Fruit fly (Drosophila melanogaster) whole organism, embryonic: ENCODE measurements around the gene Spn38F.
A peak's percentile ranks its signal among the peaks of the same experiment; 100 is the strongest.

ENCODE experiments used
- Adf1 ChIP-seq: fragments of 200-800 bp; sonication (Bioruptor generic); IDR thresholded peaks from 2 replicates; pipeline ENCODE4 v1.3.6; 2022; ENCODE audit warnings: missing biosample characterization, missing genetic modification characterization
- Asciz ChIP-seq: fragments of 200-800 bp; sonication (Bioruptor generic); optimal IDR thresholded peaks from 2 replicates; lab custom pipeline; 2017; ENCODE audit warnings: missing biosample characterization, mild to moderate bottlenecking, missing genetic modification characterization, missing genetic modification reagents
- B-H1 ChIP-seq: fragments of 200-800 bp; sonication (Bioruptor generic); IDR thresholded peaks from 3 replicates; pipeline ENCODE4 v1.3.6; 2022; ENCODE audit warnings: missing biosample characterization, missing genetic modification characterization
- CG10267 ChIP-seq: fragments of 200-800 bp; sonication (Bioruptor generic); optimal IDR thresholded peaks from 2 replicates; lab custom pipeline; 2018; ENCODE audit warnings: missing biosample characterization, mild to moderate bottlenecking, missing genetic modification characterization, moderate library complexity
- CG10321 ChIP-seq: fragments of 200-800 bp; sonication (Bioruptor generic); IDR thresholded peaks from 2 replicates; pipeline ENCODE4 v1.3.6; 2022; ENCODE audit warnings: missing biosample characterization, missing genetic modification characterization
- CG10543 ChIP-seq: fragments of 200-800 bp; sonication (Bioruptor generic); optimal IDR thresholded peaks from 3 replicates; lab custom pipeline; 2017; ENCODE audit warnings: missing biosample characterization, mild to moderate bottlenecking, missing genetic modification characterization, moderate library complexity
- CG12659 ChIP-seq: fragments of 200-800 bp; sonication (Bioruptor generic); optimal IDR thresholded peaks from 3 replicates; lab custom pipeline; 2017; ENCODE audit warnings: mild to moderate bottlenecking, missing biosample characterization, missing genetic modification reagents, missing genetic modification characterization
- CG13624 ChIP-seq: fragments of 200-800 bp; sonication (Bioruptor generic); optimal IDR thresholded peaks from 2 replicates; lab custom pipeline; 2016; ENCODE audit warnings: missing biosample characterization, missing genetic modification characterization
- CG14965 ChIP-seq: fragments of 200-800 bp; sonication (Bioruptor generic); optimal IDR thresholded peaks from 2 replicates; lab custom pipeline; 2016; ENCODE audit warnings: missing biosample characterization, missing genetic modification characterization, borderline replicate concordance
- CG17361 ChIP-seq: fragments of 200-800 bp; sonication (Bioruptor generic); IDR thresholded peaks from 3 replicates; pipeline ENCODE4 v1.3.6; 2022; ENCODE audit warnings: missing biosample characterization, missing genetic modification characterization
- CG17802 ChIP-seq: fragments of 200-800 bp; sonication (Bioruptor generic); optimal IDR thresholded peaks from 2 replicates; lab custom pipeline; 2018; ENCODE audit warnings: missing biosample characterization, mild to moderate bottlenecking, missing genetic modification characterization, moderate library complexity
- CG31388 ChIP-seq: fragments of 200-800 bp; sonication (Bioruptor generic); optimal IDR thresholded peaks from 2 replicates; lab custom pipeline; 2016; ENCODE audit warnings: missing biosample characterization, missing genetic modification characterization
- CG31441 ChIP-seq: fragments of 200-800 bp; sonication (Bioruptor generic); IDR thresholded peaks from 2 replicates; pipeline ENCODE4 v1.3.6; 2022; ENCODE audit warnings: missing biosample characterization, missing genetic modification characterization
- CG3726 ChIP-seq: fragments of 200-800 bp; sonication (Bioruptor generic); IDR thresholded peaks from 3 replicates; pipeline ENCODE4, ENCODE4 v1.3.6; 2022; ENCODE audit warnings: missing biosample characterization, missing genetic modification characterization
- CG3838 ChIP-seq: fragments of 200-800 bp; sonication (Bioruptor generic); optimal IDR thresholded peaks from 3 replicates; lab custom pipeline; 2016; ENCODE audit warnings: missing biosample characterization, missing genetic modification characterization
- CG3847 ChIP-seq: fragments of 200-800 bp; sonication (Bioruptor generic); IDR thresholded peaks from 2 replicates; pipeline ENCODE4 v1.3.6; 2022; ENCODE audit warnings: missing biosample characterization, missing genetic modification characterization
- CG6689 ChIP-seq: fragments of 200-800 bp; sonication (Bioruptor generic); IDR thresholded peaks from 2 replicates; pipeline ENCODE4 v1.3.6; 2022; ENCODE audit warnings: missing biosample characterization, missing genetic modification characterization
- CG7987 ChIP-seq: fragments of 200-800 bp; sonication (Bioruptor generic); optimal IDR thresholded peaks from 2 replicates; lab custom pipeline; 2018; ENCODE audit warnings: missing biosample characterization, mild to moderate bottlenecking, missing genetic modification characterization, moderate library complexity
- CG8924 ChIP-seq: fragments of 200-800 bp; optimal IDR thresholded peaks from 3 replicates; lab custom pipeline; 2019; ENCODE audit warnings: missing biosample characterization, mild to moderate bottlenecking, missing genetic modification characterization, moderate library complexity
- D ChIP-seq, 2 experiments: fragments of 200-800 bp in 1 of 2; fragments of >200 bp in 1 of 2; sonication (Bioruptor generic) in 1 of 2; optimal IDR thresholded peaks; 2 replicates in 1 of 2; 3 replicates in 1 of 2; lab custom pipeline; 2017; ENCODE audit warnings: mild to moderate bottlenecking in 1 of 2, missing biosample characterization in 1 of 2, missing genetic modification characterization in 1 of 2, missing genetic modification reagents in 1 of 2
- Dp ChIP-seq: fragments of 200-800 bp; sonication (Bioruptor generic); optimal IDR thresholded peaks from 2 replicates; lab custom pipeline; 2018; ENCODE audit warnings: missing biosample characterization, mild to moderate bottlenecking, missing genetic modification characterization, moderate library complexity
- ERR ChIP-seq: fragments of 200-800 bp; sonication (Bioruptor generic); optimal IDR thresholded peaks from 2 replicates; lab custom pipeline; 2016; ENCODE audit warnings: missing biosample characterization, missing genetic modification characterization
- HLHmδ ChIP-seq: fragments of 200-800 bp; sonication (Bioruptor generic); optimal IDR thresholded peaks from 2 replicates; lab custom pipeline; 2018; ENCODE audit warnings: missing biosample characterization, mild to moderate bottlenecking, missing genetic modification characterization, moderate library complexity
- Hey ChIP-seq: fragments of 200-800 bp; sonication (Bioruptor generic); optimal IDR thresholded peaks from 3 replicates; lab custom pipeline; 2018; ENCODE audit warnings: missing biosample characterization, mild to moderate bottlenecking, missing genetic modification characterization
- Mad ChIP-seq: fragments of 200-800 bp; sonication (Bioruptor generic); optimal IDR thresholded peaks from 2 replicates; lab custom pipeline; 2016; ENCODE audit warnings: missing biosample characterization, missing genetic modification characterization
- Nf-YA ChIP-seq: fragments of 200-800 bp; sonication (Bioruptor generic); IDR thresholded peaks from 2 replicates; pipeline ENCODE4 v1.3.6; 2022; ENCODE audit warnings: missing biosample characterization, missing genetic modification characterization
- Nf-YC ChIP-seq: fragments of 200-800 bp; optimal IDR thresholded peaks from 3 replicates; lab custom pipeline; 2019; ENCODE audit warnings: missing biosample characterization, mild to moderate bottlenecking, missing genetic modification characterization, moderate library complexity
- Pdp1 ChIP-seq, 2 experiments: fragments of 200-800 bp; sonication (Bioruptor generic); optimal IDR thresholded peaks; 3 replicates each; lab custom pipeline; 2016; ENCODE audit warnings: missing biosample characterization in 2 of 2, missing genetic modification characterization in 2 of 2, mild to moderate bottlenecking in 1 of 2, moderate library complexity in 1 of 2
- ara ChIP-seq: fragments of 200-800 bp; sonication (Bioruptor generic); IDR thresholded peaks from 2 replicates; pipeline ENCODE4 v1.3.6; 2022; ENCODE audit warnings: missing biosample characterization, missing genetic modification characterization
- ato ChIP-seq: fragments of 200-800 bp; sonication (Bioruptor generic); IDR thresholded peaks from 2 replicates; pipeline ENCODE4 v1.3.6; 2022; ENCODE audit warnings: missing biosample characterization, missing genetic modification characterization; ENCODE audit not compliant: partially characterized antibody
- bcd ChIP-seq: fragments of 200-800 bp; sonication (Bioruptor generic); optimal IDR thresholded peaks from 2 replicates; lab custom pipeline; 2017; ENCODE audit warnings: missing biosample characterization, mild to moderate bottlenecking, missing genetic modification characterization
- crol ChIP-seq: fragments of 200-800 bp; sonication (Bioruptor generic); IDR thresholded peaks from 2 replicates; pipeline ENCODE4 v1.3.6; 2022; ENCODE audit warnings: missing biosample characterization, missing genetic modification characterization
- dimm ChIP-seq: fragments of 200-800 bp; sonication (Bioruptor generic); IDR thresholded peaks from 2 replicates; pipeline ENCODE4 v1.3.6; 2022; ENCODE audit warnings: missing biosample characterization, missing genetic modification characterization
- dmrt11E ChIP-seq: fragments of 200-800 bp; sonication (Bioruptor generic); optimal IDR thresholded peaks from 3 replicates; lab custom pipeline; 2018; ENCODE audit warnings: missing biosample characterization, mild to moderate bottlenecking, missing genetic modification characterization, moderate library complexity
- dmrt99B ChIP-seq: fragments of 200-800 bp; sonication (Bioruptor generic); optimal IDR thresholded peaks from 2 replicates; lab custom pipeline; 2018; ENCODE audit warnings: missing biosample characterization, mild to moderate bottlenecking, missing genetic modification characterization, moderate library complexity
- esg ChIP-seq: fragments of 200-800 bp; sonication (Bioruptor generic); conservative IDR thresholded peaks from 2 replicates; pipeline ENCODE4 v1.3.6; 2022; ENCODE audit warnings: missing biosample characterization, missing genetic modification characterization
- eve ChIP-seq, 2 experiments: fragments of >200 bp; optimal IDR thresholded peaks; 2 replicates each; lab custom pipeline; 2017; ENCODE audit warnings: missing biosample characterization in 2 of 2, missing genetic modification characterization in 2 of 2
- grn ChIP-seq: fragments of 200-800 bp; sonication (Bioruptor generic); optimal IDR thresholded peaks from 3 replicates; lab custom pipeline; 2017; ENCODE audit warnings: missing biosample characterization, missing genetic modification characterization
- gro ChIP-seq: fragments of 200-800 bp; sonication (Bioruptor generic); optimal IDR thresholded peaks from 2 replicates; lab custom pipeline; 2016; ENCODE audit warnings: missing biosample characterization, missing genetic modification characterization
- nom ChIP-seq: fragments of 200-800 bp; sonication (Bioruptor generic); optimal IDR thresholded peaks from 2 replicates; lab custom pipeline; 2017; ENCODE audit warnings: missing biosample characterization, missing genetic modification characterization, mild to moderate bottlenecking, moderate library complexity, missing genetic modification reagents
- onecut ChIP-seq: fragments of 200-800 bp; sonication (Bioruptor generic); IDR thresholded peaks from 2 replicates; pipeline ENCODE4 v1.3.6; 2022; ENCODE audit warnings: missing biosample characterization, missing genetic modification characterization
- prd ChIP-seq, 3 experiments: fragments of >200 bp in 2 of 3; fragments of 200-800 bp in 1 of 3; sonication (Bioruptor generic) in 1 of 3; optimal IDR thresholded peaks in 2 of 3; IDR thresholded peaks in 1 of 3; 2 replicates in 2 of 3; 3 replicates in 1 of 3; pipeline versions ENCODE4 v1.3.6 to Lab custom; 2017 to 2022; ENCODE audit warnings: missing biosample characterization in 1 of 3, missing genetic modification characterization in 1 of 3
- sisA ChIP-seq: fragments of 200-800 bp; sonication (Bioruptor generic); IDR thresholded peaks from 2 replicates; pipeline ENCODE4 v1.3.6; 2022; ENCODE audit warnings: missing biosample characterization, missing genetic modification characterization
- slou ChIP-seq: fragments of 200-800 bp; sonication (Bioruptor generic); optimal IDR thresholded peaks from 3 replicates; lab custom pipeline; 2016; ENCODE audit warnings: missing biosample characterization, missing genetic modification characterization
- sna ChIP-seq: fragments of 200-800 bp; sonication (Bioruptor generic); IDR thresholded peaks from 2 replicates; pipeline ENCODE4 v1.3.6; 2022; ENCODE audit warnings: missing biosample characterization, missing genetic modification characterization; ENCODE audit not compliant: partially characterized antibody
- tin ChIP-seq: fragments of 200-800 bp; sonication (Bioruptor generic); optimal IDR thresholded peaks from 3 replicates; lab custom pipeline; 2016; ENCODE audit warnings: missing biosample characterization, missing genetic modification characterization
- zen ChIP-seq: fragments of 200-800 bp; sonication (Bioruptor generic); optimal IDR thresholded peaks from 3 replicates; lab custom pipeline; 2018; ENCODE audit warnings: missing biosample characterization, mild to moderate bottlenecking, missing genetic modification characterization, moderate library complexity

Gene Spn38F

dm6 chr2L:20823196-20824105, 14.3 kb downstream of the Spn38F start:
- no peak for TF ChIP-seq Mad (GFP tag; lab: Kevin White, UChicago)
- TF ChIP-seq CG3838, result no peak
- peak; percentile 52 for TF ChIP-seq ERR (GFP tag; lab: Kevin White, UChicago)
- TF ChIP-seq tin, result no peak
- peak; percentile 86 for TF ChIP-seq CG10543 (GFP tag; lab: Kevin White, UChicago)
- TF ChIP-seq CG12659 (GFP tag; lab: Kevin White, UChicago), result no peak
- TF ChIP-seq CG17802 (tag; lab: Kevin White, UChicago), result no peak
- no peak for TF ChIP-seq CG3726 (GFP tag; lab: Robert Waterston, UW)
- no peak for TF ChIP-seq sisA (GFP tag; lab: Robert Waterston, UW)
- TF ChIP-seq B-H1 (GFP tag; lab: Robert Waterston, UW), result no peak
- no peak for TF ChIP-seq Asciz (GFP tag; lab: Kevin White, UChicago)
- peak; percentile 16 for TF ChIP-seq Nf-YC
- peak; percentile 4 for TF ChIP-seq CG10267 (tag; lab: Kevin White, UChicago)
- peak in 1 of 2 experiments; percentile 51 for TF ChIP-seq Pdp1 (GFP tag; optimal IDR thresholded peaks at IDR 0.05; lab: Kevin White, UChicago)
- no peak for TF ChIP-seq CG3847 (GFP tag; lab: Robert Waterston, UW)
- TF ChIP-seq Hey (tag; lab: Kevin White, UChicago), result no peak
- TF ChIP-seq crol (GFP tag; lab: Robert Waterston, UW), result 0 out of 2 replicates have a peak, but pooled peaks have one; percentile 52
- TF ChIP-seq ara (GFP tag; lab: Robert Waterston, UW), result no peak
- TF ChIP-seq CG7987 (GFP tag; lab: Kevin White, UChicago), result peak; percentile 16
- TF ChIP-seq prd (optimal IDR thresholded peaks at IDR 0.05; lab: Kevin White, UChicago), result no peak
- TF ChIP-seq prd (GFP tag; IDR thresholded peaks at IDR 0.05; lab: Robert Waterston, UW), result no peak
- TF ChIP-seq esg (GFP tag; lab: Robert Waterston, UW), result no peak
- peak; percentile 72 for TF ChIP-seq sna (GFP tag; lab: Robert Waterston, UW)
- no peak for TF ChIP-seq CG13624 (GFP tag; lab: Kevin White, UChicago)
- peak; percentile 67; the same call in 2 of the 3 replicates for TF ChIP-seq CG17361 (GFP tag; lab: Robert Waterston, UW)
- no peak for TF ChIP-seq ato (GFP tag; lab: Robert Waterston, UW)
- peak; percentile 61 for TF ChIP-seq Adf1 (GFP tag; lab: Robert Waterston, UW)
- TF ChIP-seq dimm (GFP tag; lab: Robert Waterston, UW), result no peak
- peak in 1 of 2 experiments; percentile 1 for TF ChIP-seq eve (GFP tag; optimal IDR thresholded peaks at IDR 0.05; lab: Kevin White, UChicago)
- TF ChIP-seq CG31441 (GFP tag; lab: Robert Waterston, UW), result peak; percentile 59; the same call in 1 of the 2 replicates
- no peak for TF ChIP-seq gro (GFP tag; lab: Kevin White, UChicago)
- TF ChIP-seq nom (GFP tag; lab: Kevin White, UChicago), result peak; percentile 65
- no peak for TF ChIP-seq D (optimal IDR thresholded peaks at IDR 0.05; lab: Kevin White, UChicago)
- TF ChIP-seq D (GFP tag; optimal IDR thresholded peaks at IDR 0.05; lab: Kevin White, UChicago), result peak; percentile 13
- peak; percentile 73 for TF ChIP-seq HLHmδ
- no peak for TF ChIP-seq Nf-YA
- TF ChIP-seq CG10321, result peak; percentile 95
- TF ChIP-seq onecut (GFP tag; lab: Robert Waterston, UW), result no peak
- TF ChIP-seq grn (GFP tag; lab: Kevin White, UChicago), result peak; percentile 100
- no peak for TF ChIP-seq Dp (GFP tag; lab: Kevin White, UChicago)
- TF ChIP-seq dmrt99B (tag; lab: Kevin White, UChicago), result peak; percentile 33
- TF ChIP-seq bcd (GFP tag; lab: Kevin White, UChicago), result no peak
- peak; percentile 13 for TF ChIP-seq dmrt11E (tag; lab: Kevin White, UChicago)
- TF ChIP-seq CG14965 (GFP tag; lab: Kevin White, UChicago), result no peak
- no peak for TF ChIP-seq zen (tag; lab: Kevin White, UChicago)
- no peak for TF ChIP-seq CG31388
- TF ChIP-seq CG8924 (tag; lab: Kevin White, UChicago), result no peak
- no peak for TF ChIP-seq slou
- TF ChIP-seq CG6689, result 0 out of 2 replicates have a peak, but pooled peaks have one; percentile 18
